Worm (Caenorhabditis elegans): ENCODE data around the gene Y55B1AR.4.

The Y55B1AR.4 gene

DNA sequence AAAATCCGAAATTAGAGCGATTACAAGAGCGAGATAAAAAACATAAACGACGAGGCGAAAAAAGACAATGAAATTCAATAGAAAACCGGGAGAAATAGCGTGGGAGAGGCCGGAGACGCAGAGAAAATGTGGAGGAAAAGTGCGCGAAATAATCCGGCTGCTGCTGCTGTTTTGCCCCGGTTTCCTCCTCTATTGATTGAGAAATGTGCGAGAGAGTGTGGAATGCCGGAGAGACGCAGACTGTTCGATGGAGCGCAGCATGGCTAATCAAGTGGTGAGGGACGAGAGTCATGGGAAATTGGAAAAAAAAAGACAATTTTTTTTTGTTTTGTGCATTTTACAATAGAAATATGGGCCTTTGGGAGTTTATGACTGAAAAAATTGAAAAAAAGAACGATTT is 7.1 kb downstream of the Y55B1AR.4 start (continued):
- no peak for TF ChIP-seq madf-10 (tag; optimal IDR thresholded peaks at IDR 0.05)
- TF ChIP-seq lsl-1 (GFP tag; optimal IDR thresholded peaks at IDR 0.05): no peak
- no peak for TF ChIP-seq akir-1 (GFP tag; optimal IDR thresholded peaks at IDR 0.05)
- no peak for TF ChIP-seq mes-4 (tag; optimal IDR thresholded peaks at IDR 0.05)
- no peak for TF ChIP-seq ztf-22 (GFP tag; optimal IDR thresholded peaks at IDR 0.05)
- TF ChIP-seq zim-3 (tag; optimal IDR thresholded peaks at IDR 0.05): no peak
- TF ChIP-seq him-1 (tag; optimal IDR thresholded peaks at IDR 0.05): no peak
- TF ChIP-seq ceh-40 (GFP tag; IDR thresholded peaks at IDR 0.05): no peak
- TF ChIP-seq zfh-2 (GFP tag; conservative IDR thresholded peaks at IDR 0.05): peak; percentile 93
- no peak for TF ChIP-seq T26A5.8 (tag; optimal IDR thresholded peaks at IDR 0.05)
- no peak for TF ChIP-seq F22D6.2 (tag; optimal IDR thresholded peaks at IDR 0.05)
- TF ChIP-seq attf-3 (GFP tag; conservative IDR thresholded peaks at IDR 0.05): no peak
- peak; percentile 35 for TF ChIP-seq ceh-27 (GFP tag; optimal IDR thresholded peaks at IDR 0.05)
- no peak for TF ChIP-seq lir-1 (GFP tag; conservative IDR thresholded peaks at IDR 0.05)
- TF ChIP-seq cebp-2 (GFP tag; IDR thresholded peaks at IDR 0.05): no peak
- no peak for TF ChIP-seq nhr-80 (tag; optimal IDR thresholded peaks at IDR 0.05)
- TF ChIP-seq egl-18 (GFP tag; IDR thresholded peaks at IDR 0.05): no peak
- no peak for TF ChIP-seq atf-7 (tag; optimal IDR thresholded peaks at IDR 0.05)
- no peak for TF ChIP-seq lsy-27 (tag; optimal IDR thresholded peaks at IDR 0.05; ENCODE audit: borderline replicate concordance, insufficient read depth)
- 0 out of 2 replicates have a peak, but pooled peaks have one; percentile 9 for TF ChIP-seq madf-3 (GFP tag; IDR thresholded peaks at IDR 0.05)
- TF ChIP-seq ceh-79 (tag; optimal IDR thresholded peaks at IDR 0.05): no peak
- TF ChIP-seq hlh-26 (GFP tag; conservative IDR thresholded peaks at IDR 0.05): no peak
- TF ChIP-seq madf-6 (GFP tag; IDR thresholded peaks at IDR 0.05): no peak
- no peak for TF ChIP-seq lag-1 (GFP tag; IDR thresholded peaks at IDR 0.05)
- TF ChIP-seq dpff-1 (tag; optimal IDR thresholded peaks at IDR 0.05): no peak
- TF ChIP-seq bed-2 (GFP tag; IDR thresholded peaks at IDR 0.05): no peak
- TF ChIP-seq ztf-28 (GFP tag; IDR thresholded peaks at IDR 0.05): no peak
- no peak for TF ChIP-seq F39B2.1 (GFP tag; IDR thresholded peaks at IDR 0.05)
- no peak for TF ChIP-seq B0019.2 (GFP tag; conservative IDR thresholded peaks at IDR 0.05)
- no peak for TF ChIP-seq D2030.7 (GFP tag; IDR thresholded peaks at IDR 0.05)
- no peak for TF ChIP-seq hmg-20 (GFP tag; IDR thresholded peaks at IDR 0.05)
- TF ChIP-seq rcor-1 (GFP tag; IDR thresholded peaks at IDR 0.05): 0 out of 2 replicates have a peak, but pooled peaks have one; percentile 6
- TF ChIP-seq ztf-6 (GFP tag; IDR thresholded peaks at IDR 0.05): no peak
- TF ChIP-seq chd-7 (tag; optimal IDR thresholded peaks at IDR 0.05): peak; percentile 13
- TF ChIP-seq ama-1 (optimal IDR thresholded peaks at IDR 0.05): no peak
- TF ChIP-seq ama-1 (GFP tag; optimal IDR thresholded peaks at IDR 0.05): no peak
- no peak for TF ChIP-seq K11D2.4 (GFP tag; IDR thresholded peaks at IDR 0.05)
- no peak for TF ChIP-seq ets-4 (GFP tag; optimal IDR thresholded peaks at IDR 0.05)
- TF ChIP-seq lin-35 (GFP tag; optimal IDR thresholded peaks at IDR 0.05): no peak
- no peak for TF ChIP-seq F37B4.10 (GFP tag; IDR thresholded peaks at IDR 0.05)
- no peak for TF ChIP-seq aptf-2 (GFP tag; conservative IDR thresholded peaks at IDR 0.05)
- no peak for TF ChIP-seq ZK185.1 (tag; optimal IDR thresholded peaks at IDR 0.05; ENCODE audit: poor library complexity, severe bottlenecking)
- no peak for TF ChIP-seq unc-62 (GFP tag; optimal IDR thresholded peaks at IDR 0.05)
- no peak for TF ChIP-seq fkh-3 (tag; optimal IDR thresholded peaks at IDR 0.05)
- no peak for TF ChIP-seq F33H1.4 (GFP tag; IDR thresholded peaks at IDR 0.05)
- no peak for TF ChIP-seq bed-1 (GFP tag; IDR thresholded peaks at IDR 0.05)
- TF ChIP-seq F55B11.4 (tag; optimal IDR thresholded peaks at IDR 0.05; ENCODE audit: borderline replicate concordance, insufficient read depth): no peak
- TF ChIP-seq gei-17 (GFP tag; optimal IDR thresholded peaks at IDR 0.05): no peak
- peak; percentile 55 for TF ChIP-seq lin-40 (tag; optimal IDR thresholded peaks at IDR 0.05)
- no peak for TF ChIP-seq hsf-1 (GFP tag; IDR thresholded peaks at IDR 0.05)
- TF ChIP-seq let-526 (GFP tag; IDR thresholded peaks at IDR 0.05): no peak
